Worm (Caenorhabditis elegans) whole organism, midembryonic: Measurements from ENCODE around the gene C50F4.6.

Experiments
- klf-2 ChIP-seq: fragments of 200-800 bp; sonication (Bioruptor generic); conservative IDR thresholded peaks from 2 replicates; pipeline ENCODE4 v1.3.6; 2022; ENCODE audit warnings: missing genetic modification reagents, missing genetic modification characterization, missing compliant biosample characterization
- med-1 ChIP-seq: sonication (generic microtip); optimal IDR thresholded peaks from 2 replicates; lab custom pipeline; 2017; ENCODE audit warnings: missing genetic modification characterization, mild to moderate bottlenecking, missing compliant biosample characterization, antibody characterized with exemption, missing genetic modification reagents; ENCODE audit not compliant: insufficient read depth

ce11 chrV:9588574-9588973, 42.7 kb downstream of the C50F4.6 start:
- TF ChIP-seq med-1 (GFP tag; lab: Kevin White, UChicago) (no peak), klf-2 (GFP tag; lab: Robert Waterston, UW) (no peak)
